Worm (Caenorhabditis elegans): ENCODE results near the gene acl-3.

Gene acl-3

DNA sequence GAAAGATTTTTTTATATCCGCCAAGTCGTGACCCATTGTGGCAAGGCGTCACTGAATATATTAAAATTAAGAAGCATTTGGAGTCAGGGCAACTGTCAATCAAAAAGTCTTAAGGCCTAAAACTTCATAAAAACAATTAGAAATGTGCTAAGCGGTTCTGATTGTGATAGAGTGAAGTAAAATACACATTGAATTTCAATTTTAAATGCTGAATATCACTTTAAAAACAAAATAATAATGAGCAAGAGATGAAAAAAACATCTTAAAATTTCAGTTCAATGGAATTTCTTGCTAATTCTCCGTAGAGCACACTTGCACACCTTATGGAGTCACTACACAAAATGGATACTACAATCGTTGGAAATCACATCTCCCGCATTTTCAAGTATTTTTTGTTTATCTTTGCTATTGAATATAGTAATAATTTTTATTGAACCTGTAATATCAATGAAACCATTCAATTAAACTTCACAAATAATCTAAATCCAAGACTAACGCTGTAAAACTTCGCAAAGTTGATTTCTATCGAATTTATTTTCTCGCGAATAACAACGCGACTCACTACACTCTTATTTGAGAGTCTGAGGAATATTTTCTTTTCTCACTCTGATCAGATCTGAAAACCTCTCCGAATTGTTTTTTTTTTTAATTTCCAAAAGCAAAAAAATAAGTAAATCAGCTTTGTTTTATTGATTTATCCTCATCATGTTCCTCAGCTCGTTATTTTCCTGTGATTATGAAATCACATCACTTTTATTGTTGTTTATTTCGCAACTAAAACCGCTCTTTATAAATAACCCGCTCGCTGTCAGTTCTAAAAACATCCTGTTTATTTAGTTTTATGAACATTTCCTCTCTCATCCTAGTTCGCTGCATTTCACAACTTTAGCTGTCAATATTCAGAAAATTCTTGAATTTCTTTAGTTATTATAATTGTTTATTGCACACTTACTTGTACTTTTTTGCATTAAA lies 16.1 kb downstream of the acl-3 start, which contains the start of gene mars-1:
Gene mars-1, minus strand, starts transcription at position 51 of the 972 bp plus-strand sequence.
- TF ChIP-seq ets-7 (tag; optimal IDR thresholded peaks at IDR 0.05), result no peak
- peak; percentile 31; the same call in 1 of the 2 replicates for TF ChIP-seq tbx-37 (GFP tag; conservative IDR thresholded peaks at IDR 0.05)
- peak; percentile 11 for TF ChIP-seq F13C5.2 (tag; optimal IDR thresholded peaks at IDR 0.05)

DNA sequence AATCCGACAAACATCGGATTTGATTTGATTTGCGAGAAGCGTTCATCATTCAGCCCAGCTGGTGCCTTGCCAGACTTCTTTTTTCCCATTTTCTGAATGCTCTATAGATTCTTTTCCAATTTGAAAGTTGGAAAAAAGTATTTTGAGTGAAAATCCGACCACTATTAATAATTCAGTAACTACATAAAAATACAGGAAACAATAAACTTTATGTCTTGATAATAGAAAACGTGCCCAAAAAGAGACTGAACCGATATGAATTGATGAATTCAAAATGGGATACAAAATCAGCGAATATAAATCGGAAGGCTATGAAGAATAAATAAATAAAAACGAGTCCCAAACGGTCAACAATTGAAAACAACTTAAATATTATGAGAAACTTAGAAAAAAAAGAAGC lies 20.1 kb downstream of the acl-3 start, which contains the start of gene F58B3.4:
Gene F58B3.4, minus strand, starts transcription at position 101 of the 400 bp plus-strand sequence.
- TF ChIP-seq B0310.2 (tag; optimal IDR thresholded peaks at IDR 0.05), result no peak
- no peak for TF ChIP-seq pes-1 (GFP tag; IDR thresholded peaks at IDR 0.05)
- TF ChIP-seq tbx-11 (GFP tag; IDR thresholded peaks at IDR 0.05), result no peak
- no peak for TF ChIP-seq tbx-37 (GFP tag; conservative IDR thresholded peaks at IDR 0.05)
- TF ChIP-seq tra-4 (tag; optimal IDR thresholded peaks at IDR 0.05), result no peak

- TF ChIP-seq sea-1 (GFP tag; conservative IDR thresholded peaks at IDR 0.05) (no peak), ceh-13 (GFP tag; optimal IDR thresholded peaks at IDR 0.05) (no peak), tbx-37 (GFP tag; conservative IDR thresholded peaks at IDR 0.05) (no peak), ceh-36 (tag; optimal IDR thresholded peaks at IDR 0.05) (no peak), F13C5.2 (tag; optimal IDR thresholded peaks at IDR 0.05) (no peak), hmbx-1 (tag; optimal IDR thresholded peaks at IDR 0.05) (no peak), tra-4 (tag; optimal IDR thresholded peaks at IDR 0.05) (no peak), ets-7 (tag; optimal IDR thresholded peaks at IDR 0.05) (no peak), ama-1 (optimal IDR thresholded peaks at IDR 0.05) (no peak), hnd-1 (tag; optimal IDR thresholded peaks at IDR 0.05) (no peak), B0310.2 (tag; optimal IDR thresholded peaks at IDR 0.05) (no peak), tbx-11 (GFP tag; IDR thresholded peaks at IDR 0.05) (no peak), scrt-1 (GFP tag; IDR thresholded peaks at IDR 0.05) (no peak), flt-1 (GFP tag; IDR thresholded peaks at IDR 0.05) (no peak)
Observed at ce11 chrIV:11627847-11628246, 24.0 kb downstream of the acl-3 start, which contains the start of gene lys-6. Gene lys-6 (minus strand): TSS chrIV:11627947.

DNA sequence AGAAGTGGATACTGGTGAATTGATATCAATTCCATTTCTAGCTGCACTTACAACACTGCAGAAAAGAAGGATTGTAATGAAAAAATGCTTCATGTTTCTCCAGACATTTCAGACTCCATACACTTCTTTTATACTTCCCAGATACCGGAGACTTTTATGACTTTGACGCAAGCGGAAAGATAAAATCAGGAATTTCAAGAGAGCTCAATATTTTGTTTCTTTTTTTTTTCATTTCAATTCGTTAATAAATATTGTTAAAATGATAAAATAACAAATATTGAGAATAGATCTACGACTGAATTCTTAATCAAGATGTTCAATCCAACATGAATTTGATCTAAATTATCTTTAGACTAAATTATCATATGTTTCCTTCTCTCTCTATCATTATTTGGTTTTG lies 26.3 kb downstream of the acl-3 start, which contains the start of gene lys-5:
Gene lys-5, minus strand, starts transcription at position 101 of the 400 bp plus-strand sequence.
- TF ChIP-seq scrt-1 (GFP tag; IDR thresholded peaks at IDR 0.05) (no peak), hnd-1 (tag; optimal IDR thresholded peaks at IDR 0.05) (no peak)

DNA sequence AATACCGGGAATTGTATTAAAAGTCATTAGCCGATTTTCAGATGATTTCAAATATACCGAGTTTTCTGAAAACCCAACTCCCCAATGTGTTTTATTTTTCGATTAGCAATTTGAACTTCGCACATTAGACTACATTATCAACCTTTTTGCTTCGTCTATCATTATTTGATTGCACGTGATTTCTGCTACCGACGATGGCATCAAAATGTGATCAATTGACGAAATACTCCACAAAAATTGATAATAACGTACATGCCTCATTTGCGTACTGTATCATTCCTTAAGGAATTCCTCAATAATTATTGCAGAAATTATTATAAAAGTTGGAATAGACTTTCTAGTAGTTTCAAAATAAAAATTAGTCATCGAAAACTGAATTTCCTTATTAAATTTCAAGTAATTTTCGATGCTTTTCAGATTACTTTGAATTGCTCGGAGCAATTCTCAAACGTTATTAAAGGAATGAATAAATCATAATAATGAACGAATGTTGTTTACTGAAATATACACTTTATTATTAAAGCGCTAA lies 28.0 kb downstream of the acl-3 start:
- TF ChIP-seq B0310.2 (tag; optimal IDR thresholded peaks at IDR 0.05) (no peak), pes-1 (GFP tag; IDR thresholded peaks at IDR 0.05) (no peak)

DNA sequence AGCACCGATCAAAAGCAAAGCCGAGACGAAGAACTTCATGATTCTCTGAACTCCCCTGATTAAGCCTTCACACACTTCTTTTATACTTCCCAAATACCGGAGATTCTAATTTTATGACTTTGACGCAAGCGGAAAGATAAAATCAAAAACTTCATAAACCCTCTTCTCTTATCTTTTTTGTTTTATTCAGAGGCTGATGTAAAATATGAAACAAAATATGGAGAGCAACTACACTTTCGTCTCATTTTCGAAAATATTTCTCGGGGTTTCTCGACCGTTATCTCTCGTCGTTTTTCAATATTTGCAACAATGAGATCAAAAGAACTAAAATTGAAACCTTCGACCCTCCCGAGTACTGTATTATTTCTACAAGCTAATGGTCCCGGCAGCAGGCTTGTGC lies 28.8 kb downstream of the acl-3 start, which contains the start of gene lys-4:
Gene lys-4, minus strand, starts transcription at position 115 of the 400 bp plus-strand sequence.
- TF ChIP-seq hmbx-1 (tag; optimal IDR thresholded peaks at IDR 0.05) (no peak), B0310.2 (tag; optimal IDR thresholded peaks at IDR 0.05) (no peak), ama-1 (optimal IDR thresholded peaks at IDR 0.05) (no peak), sea-1 (GFP tag; conservative IDR thresholded peaks at IDR 0.05) (no peak), flt-1 (GFP tag; IDR thresholded peaks at IDR 0.05) (no peak), scrt-1 (GFP tag; IDR thresholded peaks at IDR 0.05) (no peak), hmg-4 (GFP tag; optimal IDR thresholded peaks at IDR 0.05) (no peak), F13C5.2 (tag; optimal IDR thresholded peaks at IDR 0.05) (no peak), hnd-1 (tag; optimal IDR thresholded peaks at IDR 0.05) (no peak), ceh-36 (tag; optimal IDR thresholded peaks at IDR 0.05) (no peak), pes-1 (GFP tag; IDR thresholded peaks at IDR 0.05) (no peak), tbx-11 (GFP tag; IDR thresholded peaks at IDR 0.05) (no peak), ets-7 (tag; optimal IDR thresholded peaks at IDR 0.05) (no peak), tra-4 (tag; optimal IDR thresholded peaks at IDR 0.05) (no peak), ceh-13 (GFP tag; optimal IDR thresholded peaks at IDR 0.05) (no peak)

DNA sequence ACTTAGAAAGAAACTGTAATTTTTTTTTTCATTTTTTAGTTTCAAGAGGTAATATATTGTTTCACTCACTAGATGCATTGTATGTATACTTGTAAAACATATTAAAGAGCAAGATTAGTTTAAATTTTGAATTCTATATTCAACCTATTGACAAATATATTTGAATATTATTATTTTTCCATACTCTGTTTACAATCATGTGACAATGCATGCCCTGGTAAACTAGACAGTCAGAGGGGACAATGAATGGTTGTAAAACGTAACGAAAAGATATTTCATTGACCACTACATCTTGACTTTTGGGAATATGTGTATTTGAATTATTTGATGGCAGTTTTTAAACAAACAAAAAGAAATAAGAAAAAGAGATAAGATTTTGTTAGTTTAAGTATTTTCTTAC lies 29.5 kb downstream of the acl-3 start:
- TF ChIP-seq tbx-11 (GFP tag; IDR thresholded peaks at IDR 0.05) (no peak), hnd-1 (tag; optimal IDR thresholded peaks at IDR 0.05) (no peak), F13C5.2 (tag; optimal IDR thresholded peaks at IDR 0.05) (no peak), B0310.2 (tag; optimal IDR thresholded peaks at IDR 0.05) (no peak), ama-1 (optimal IDR thresholded peaks at IDR 0.05) (no peak), ceh-13 (GFP tag; optimal IDR thresholded peaks at IDR 0.05) (no peak), pes-1 (GFP tag; IDR thresholded peaks at IDR 0.05) (no peak), ets-7 (tag; optimal IDR thresholded peaks at IDR 0.05) (no peak), tra-4 (tag; optimal IDR thresholded peaks at IDR 0.05) (no peak), scrt-1 (GFP tag; IDR thresholded peaks at IDR 0.05) (no peak), hmg-4 (GFP tag; optimal IDR thresholded peaks at IDR 0.05) (no peak), flt-1 (GFP tag; IDR thresholded peaks at IDR 0.05) (no peak), tbx-37 (GFP tag; conservative IDR thresholded peaks at IDR 0.05) (no peak), ceh-36 (tag; optimal IDR thresholded peaks at IDR 0.05) (no peak), hmbx-1 (tag; optimal IDR thresholded peaks at IDR 0.05) (no peak), aly-1 (tag; optimal IDR thresholded peaks at IDR 0.05) (no peak)

DNA sequence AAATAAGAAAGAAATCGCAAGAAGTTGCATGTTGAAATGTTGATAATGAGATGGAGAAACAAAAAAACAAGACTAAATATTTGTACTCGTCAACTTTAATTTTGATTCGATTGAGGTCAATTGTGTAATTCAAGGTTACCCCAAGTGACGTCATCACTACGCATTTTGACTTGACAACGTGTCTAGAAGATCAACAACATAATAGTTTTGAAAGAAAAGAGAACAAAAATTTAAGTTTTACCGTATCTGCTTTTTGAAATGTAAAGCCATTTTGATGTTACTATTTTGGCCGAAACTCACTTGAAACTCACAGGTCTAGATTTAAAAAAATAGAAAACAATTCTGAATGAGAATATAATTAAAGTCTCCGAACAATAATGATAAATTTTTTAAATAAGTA lies 30.9 kb downstream of the acl-3 start, which contains the start of gene dsl-5:
Gene dsl-5, minus strand, starts transcription at position 101 of the 400 bp plus-strand sequence.
- TF ChIP-seq ceh-36 (tag; optimal IDR thresholded peaks at IDR 0.05) (no peak), flt-1 (GFP tag; IDR thresholded peaks at IDR 0.05) (no peak), hnd-1 (tag; optimal IDR thresholded peaks at IDR 0.05) (no peak), hmbx-1 (tag; optimal IDR thresholded peaks at IDR 0.05) (no peak), scrt-1 (GFP tag; IDR thresholded peaks at IDR 0.05) (no peak), ets-7 (tag; optimal IDR thresholded peaks at IDR 0.05) (no peak), F13C5.2 (tag; optimal IDR thresholded peaks at IDR 0.05) (no peak), tbx-11 (GFP tag; IDR thresholded peaks at IDR 0.05) (no peak), pes-1 (GFP tag; IDR thresholded peaks at IDR 0.05) (no peak), tra-4 (tag; optimal IDR thresholded peaks at IDR 0.05) (no peak), B0310.2 (tag; optimal IDR thresholded peaks at IDR 0.05) (no peak), aly-1 (tag; optimal IDR thresholded peaks at IDR 0.05) (no peak), ceh-13 (GFP tag; optimal IDR thresholded peaks at IDR 0.05) (no peak), tbx-37 (GFP tag; conservative IDR thresholded peaks at IDR 0.05) (no peak), ama-1 (optimal IDR thresholded peaks at IDR 0.05) (no peak), sea-1 (GFP tag; conservative IDR thresholded peaks at IDR 0.05) (no peak)
